Fruit fly (Drosophila melanogaster): ENCODE measurements around the gene CG7272.

DNA sequence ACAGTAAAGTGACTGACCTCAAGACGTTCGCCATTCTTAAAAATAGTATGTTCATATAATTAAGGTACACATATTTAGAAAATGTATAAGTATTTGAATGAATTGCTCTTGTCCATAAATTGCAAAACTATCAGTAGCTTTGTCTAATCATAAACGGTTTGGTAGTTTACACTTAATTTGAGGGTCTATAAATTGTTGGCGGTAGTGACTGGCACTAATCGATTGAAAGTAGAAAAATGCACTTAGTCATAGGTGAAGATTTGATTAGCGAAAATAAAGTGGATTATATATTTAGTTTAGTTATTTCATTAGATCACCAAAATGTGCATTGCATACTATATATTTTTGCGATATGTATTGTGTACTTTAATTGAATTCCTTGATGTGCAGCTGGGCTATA, 13.0 kb downstream of the CG7272 start:
- no peak for TF ChIP-seq Dll (optimal IDR thresholded peaks at IDR 0.05)
- TF ChIP-seq usp (GFP tag; optimal IDR thresholded peaks at IDR 0.05): no peak
- TF ChIP-seq EcR (GFP tag; optimal IDR thresholded peaks at IDR 0.05): no peak
- no peak for TF ChIP-seq pan (optimal IDR thresholded peaks at IDR 0.05)

All from whole organism.